Worm (Caenorhabditis elegans) whole organism, late embryonic: ENCODE measurements around the gene gly-5.

Source experiments
- T23F11.4 ChIP-seq: fragments of 200-800 bp; sonication (Bioruptor generic); optimal IDR thresholded peaks from 2 replicates; lab custom pipeline; 2018; ENCODE audit warnings: mild to moderate bottlenecking, missing genetic modification characterization, missing compliant biosample characterization
- ceh-45 ChIP-seq: fragments of 200-800 bp; sonication (Bioruptor generic); IDR thresholded peaks from 2 replicates; pipeline ENCODE4 v1.3.6; 2022; ENCODE audit warnings: missing genetic modification reagents, missing genetic modification characterization, missing compliant biosample characterization
- fkh-10 ChIP-seq: fragments of 150-350 bp; optimal IDR thresholded peaks from 2 replicates; lab custom pipeline; 2014; ENCODE audit warnings: missing biosample characterization, missing genetic modification reagents, missing genetic modification characterization
- lim-6 ChIP-seq: sonication (generic microtip); optimal IDR thresholded peaks from 2 replicates; lab custom pipeline; 2016; ENCODE audit warnings: missing genetic modification characterization, missing compliant biosample characterization
- nhr-11 ChIP-seq: fragments of 150-350 bp; optimal IDR thresholded peaks from 2 replicates; lab custom pipeline; 2014; ENCODE audit warnings: missing biosample characterization, missing genetic modification characterization
- pha-2 ChIP-seq: sonication (generic microtip); optimal IDR thresholded peaks from 2 replicates; lab custom pipeline; 2017; ENCODE audit warnings: mild to moderate bottlenecking, missing genetic modification characterization, missing compliant biosample characterization
- rnt-1 ChIP-seq: sonication (generic microtip); optimal IDR thresholded peaks from 2 replicates; lab custom pipeline; 2016; ENCODE audit warnings: missing genetic modification characterization, missing compliant biosample characterization
- sox-4 ChIP-seq: sonication (generic microtip); optimal IDR thresholded peaks from 2 replicates; lab custom pipeline; 2017; ENCODE audit warnings: mild to moderate bottlenecking, missing genetic modification characterization, inconsistent platforms, missing compliant biosample characterization
- tbx-2 ChIP-seq: sonication (generic microtip); optimal IDR thresholded peaks from 2 replicates; lab custom pipeline; 2016; ENCODE audit warnings: missing genetic modification characterization, missing compliant biosample characterization
- unc-3 ChIP-seq, 2 experiments: fragments of 200-800 bp in 1 of 2; sonication (Bioruptor generic) in 1 of 2; sonication (generic microtip) in 1 of 2; conservative IDR thresholded peaks in 1 of 2; optimal IDR thresholded peaks in 1 of 2; 2 replicates each; pipeline versions ENCODE4 v1.3.6 to Lab custom; 2016 to 2022; ENCODE audit warnings: missing compliant biosample characterization in 2 of 2, missing genetic modification characterization in 2 of 2, missing genetic modification reagents in 1 of 2
- unc-42 ChIP-seq: sonication (generic microtip); optimal IDR thresholded peaks from 2 replicates; lab custom pipeline; 2016; ENCODE audit warnings: missing genotype, missing genetic modification characterization, missing compliant biosample characterization

ce11 chrIII:13213111-13213510 lies 25.9 kb downstream of the gly-5 start:
- TF ChIP-seq unc-3 (GFP tag; conservative IDR thresholded peaks at IDR 0.05; lab: Robert Waterston, UW) (no peak), unc-3 (tag; optimal IDR thresholded peaks at IDR 0.05; lab: Kevin White, UChicago) (no peak), rnt-1 (tag; lab: Kevin White, UChicago) (no peak), fkh-10 (GFP tag; lab: Kevin White, UChicago) (no peak), lim-6 (tag; lab: Kevin White, UChicago) (no peak), tbx-2 (tag; lab: Kevin White, UChicago) (no peak), T23F11.4 (GFP tag; lab: Kevin White, UChicago) (no peak), pha-2 (tag; lab: Kevin White, UChicago) (no peak), nhr-11 (no peak), ceh-45 (GFP tag; lab: Robert Waterston, UW) (no peak), sox-4 (tag; lab: Kevin White, UChicago) (no peak), unc-42 (tag; lab: Kevin White, UChicago) (no peak)
